Worm (Caenorhabditis elegans) whole organism, L3 larva: ENCODE measurements around the gene otpl-6.
A peak's percentile ranks its signal among the peaks of the same experiment; 100 is the strongest.

Source experiments
- egl-27 ChIP-seq: sonication (generic microtip); optimal IDR thresholded peaks from 4 replicates; lab custom pipeline; 2017; ENCODE audit warnings: missing biosample characterization, missing genetic modification reagents, missing genetic modification characterization
- lin-15B ChIP-seq: fragments of 150-350 bp; optimal IDR thresholded peaks from 2 replicates; lab custom pipeline; 2014; ENCODE audit warnings: missing biosample characterization, missing genetic modification characterization
- nhr-28 ChIP-seq: fragments of 150-350 bp; optimal IDR thresholded peaks from 2 replicates; lab custom pipeline; 2014; ENCODE audit warnings: missing biosample characterization, missing genetic modification characterization
- nhr-77 ChIP-seq: fragments of 150-350 bp; optimal IDR thresholded peaks from 2 replicates; lab custom pipeline; 2014; ENCODE audit warnings: missing biosample characterization, missing genetic modification characterization
- pha-4 ChIP-seq: fragments of 150-350 bp; optimal IDR thresholded peaks from 2 replicates; lab custom pipeline; 2014; ENCODE audit warnings: missing biosample characterization, missing genetic modification reagents, missing genetic modification characterization
- skn-1 ChIP-seq: fragments of 150-350 bp; optimal IDR thresholded peaks from 2 replicates; lab custom pipeline; 2014; ENCODE audit warnings: missing biosample characterization, missing genetic modification characterization
- unc-62 ChIP-seq: fragments of 150-350 bp; sonication (generic microtip); optimal IDR thresholded peaks from 4 replicates; lab custom pipeline; 2014; ENCODE audit warnings: missing biosample characterization, missing genetic modification reagents, missing genetic modification characterization
- zag-1 ChIP-seq: fragments of 150-350 bp; optimal IDR thresholded peaks from 2 replicates; lab custom pipeline; 2014; ENCODE audit warnings: missing biosample characterization, missing genetic modification characterization

DNA sequence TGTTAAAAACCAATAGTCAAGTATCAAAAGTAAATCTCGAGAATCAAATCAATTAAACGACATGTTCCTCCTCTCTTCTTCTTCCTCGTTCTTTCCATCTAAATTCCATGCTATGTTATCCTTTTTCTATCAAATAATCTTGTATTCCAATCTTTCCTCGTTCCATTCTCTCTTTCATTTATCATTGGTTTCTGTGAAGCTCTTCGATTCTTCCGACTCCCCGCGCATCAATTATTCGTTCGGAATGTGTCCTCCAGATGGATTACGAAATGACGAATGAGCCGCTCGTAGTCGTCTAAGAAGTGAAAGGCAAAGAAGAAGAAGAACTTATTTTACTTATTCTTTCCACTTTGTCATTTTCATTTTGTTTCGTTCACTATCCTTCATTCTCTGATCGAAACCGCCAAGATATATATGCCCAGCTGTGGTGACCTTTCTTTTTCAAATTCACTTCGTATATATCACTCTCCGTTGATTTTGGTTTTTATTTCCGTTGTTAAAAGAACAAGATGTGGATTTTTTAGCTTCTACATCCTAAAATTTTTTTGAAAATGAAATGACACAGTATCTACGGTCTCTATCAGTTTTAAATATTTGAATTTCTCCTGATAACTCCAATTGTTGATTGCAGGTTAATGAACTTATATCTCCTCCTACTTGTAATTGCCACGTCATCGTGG lies 31.5 kb upstream of the otpl-6 start, which contains the start of gene pxn-1:
- TF ChIP-seq lin-15B (tag; lab: Kevin White, UChicago) (no peak), egl-27 (tag; lab: Kevin White, UChicago) (no peak), nhr-28 (tag; lab: Kevin White, UChicago) (no peak), pha-4 (tag; lab: Kevin White, UChicago) (no peak), skn-1 (tag; lab: Kevin White, UChicago) (no peak), zag-1 (tag; lab: Kevin White, UChicago) (no peak), unc-62 (GFP tag; lab: Kevin White, UChicago) (peak; percentile 55), nhr-77 (no peak)
